Fruit fly (Drosophila melanogaster) whole organism, embryonic: ENCODE results near the gene Syx8.

ENCODE experiments used
- ATbp ChIP-seq: fragments of 200-800 bp; sonication (Bioruptor generic); optimal IDR thresholded peaks from 2 replicates; lab custom pipeline; 2017; ENCODE audit warnings: missing biosample characterization, mild to moderate bottlenecking, missing genetic modification characterization, missing genetic modification reagents
- Antp ChIP-seq: fragments of 200-800 bp; sonication (Bioruptor generic); optimal IDR thresholded peaks from 3 replicates; lab custom pipeline; 2016; ENCODE audit warnings: missing biosample characterization, missing genetic modification characterization
- Atf6 ChIP-seq: fragments of 200-800 bp; sonication (Bioruptor generic); IDR thresholded peaks from 2 replicates; pipeline ENCODE4 v1.3.6; 2022; ENCODE audit warnings: missing biosample characterization, missing genetic modification characterization
- B-H2 ChIP-seq: fragments of 200-800 bp; sonication (Bioruptor generic); optimal IDR thresholded peaks from 2 replicates; lab custom pipeline; 2018; ENCODE audit warnings: missing biosample characterization, mild to moderate bottlenecking, missing genetic modification characterization
- CG10543 ChIP-seq: fragments of 200-800 bp; sonication (Bioruptor generic); optimal IDR thresholded peaks from 3 replicates; lab custom pipeline; 2017; ENCODE audit warnings: missing biosample characterization, mild to moderate bottlenecking, missing genetic modification characterization, moderate library complexity
- CG11560 ChIP-seq: fragments of 200-800 bp; sonication (Bioruptor generic); IDR thresholded peaks from 3 replicates; pipeline ENCODE4 v1.3.6; 2022; ENCODE audit warnings: missing biosample characterization, missing genetic modification characterization
- CG14441 ChIP-seq: fragments of 200-800 bp; sonication (Bioruptor generic); IDR thresholded peaks from 2 replicates; pipeline ENCODE4 v1.3.6; 2022; ENCODE audit warnings: missing biosample characterization, missing genetic modification characterization
- CG1603 ChIP-seq: fragments of 200-800 bp; sonication (Bioruptor generic); optimal IDR thresholded peaks from 2 replicates; lab custom pipeline; 2019; ENCODE audit warnings: missing biosample characterization, mild to moderate bottlenecking, missing genetic modification characterization, moderate library complexity
- CG1647 ChIP-seq: fragments of 200-800 bp; sonication (Bioruptor generic); optimal IDR thresholded peaks from 3 replicates; lab custom pipeline; 2016; ENCODE audit warnings: missing biosample characterization, missing genetic modification characterization
- CG17359 ChIP-seq: fragments of 200-800 bp; sonication (Bioruptor generic); optimal IDR thresholded peaks from 3 replicates; lab custom pipeline; 2018; ENCODE audit warnings: missing biosample characterization, mild to moderate bottlenecking, missing genetic modification characterization, moderate library complexity
- CG17385 ChIP-seq: fragments of 200-800 bp; sonication (Bioruptor generic); optimal IDR thresholded peaks from 3 replicates; lab custom pipeline; 2018; ENCODE audit warnings: missing biosample characterization, mild to moderate bottlenecking, missing genetic modification characterization
- CG18262 ChIP-seq: fragments of 200-800 bp; optimal IDR thresholded peaks from 3 replicates; lab custom pipeline; 2019; ENCODE audit warnings: missing biosample characterization, mild to moderate bottlenecking, missing genetic modification characterization, moderate library complexity
- CG31365 ChIP-seq: fragments of 200-800 bp; sonication (Bioruptor generic); optimal IDR thresholded peaks from 2 replicates; lab custom pipeline; 2018; ENCODE audit warnings: missing biosample characterization, mild to moderate bottlenecking, missing genetic modification characterization
- CG3163 ChIP-seq: fragments of 200-800 bp; sonication (Bioruptor generic); optimal IDR thresholded peaks from 3 replicates; lab custom pipeline; 2016; ENCODE audit warnings: missing biosample characterization, missing genetic modification characterization
- CG3726 ChIP-seq: fragments of 200-800 bp; sonication (Bioruptor generic); IDR thresholded peaks from 3 replicates; pipeline ENCODE4, ENCODE4 v1.3.6; 2022; ENCODE audit warnings: missing biosample characterization, missing genetic modification characterization
- CG3847 ChIP-seq: fragments of 200-800 bp; sonication (Bioruptor generic); IDR thresholded peaks from 2 replicates; pipeline ENCODE4 v1.3.6; 2022; ENCODE audit warnings: missing biosample characterization, missing genetic modification characterization
- CG4360 ChIP-seq: fragments of 200-800 bp; sonication (Bioruptor generic); IDR thresholded peaks from 2 replicates; pipeline ENCODE4 v1.3.6; 2022; ENCODE audit warnings: missing biosample characterization, missing genetic modification characterization
- CG4617 ChIP-seq: fragments of 200-800 bp; sonication (Bioruptor generic); optimal IDR thresholded peaks from 3 replicates; lab custom pipeline; 2016; ENCODE audit warnings: missing biosample characterization, missing genetic modification characterization, borderline replicate concordance
- CG4707 ChIP-seq: fragments of 200-800 bp; sonication (Bioruptor generic); optimal IDR thresholded peaks from 2 replicates; lab custom pipeline; 2018; ENCODE audit warnings: missing biosample characterization, mild to moderate bottlenecking, missing genetic modification characterization, moderate library complexity
- CG7928 ChIP-seq: fragments of 200-800 bp; sonication (Bioruptor generic); optimal IDR thresholded peaks from 2 replicates; lab custom pipeline; 2017; ENCODE audit warnings: missing biosample characterization, mild to moderate bottlenecking, missing genetic modification characterization
- CG7987 ChIP-seq: fragments of 200-800 bp; sonication (Bioruptor generic); optimal IDR thresholded peaks from 2 replicates; lab custom pipeline; 2018; ENCODE audit warnings: missing biosample characterization, mild to moderate bottlenecking, missing genetic modification characterization, moderate library complexity
- CG8388 ChIP-seq: fragments of 200-800 bp; sonication (Bioruptor generic); optimal IDR thresholded peaks from 2 replicates; lab custom pipeline; 2019; ENCODE audit warnings: missing biosample characterization, mild to moderate bottlenecking, missing genetic modification characterization, moderate library complexity
- CG8944 ChIP-seq: fragments of 200-800 bp; sonication (Bioruptor generic); optimal IDR thresholded peaks from 3 replicates; lab custom pipeline; 2016; ENCODE audit warnings: missing biosample characterization, missing genetic modification characterization
- CG9727 ChIP-seq: fragments of 200-800 bp; sonication (Bioruptor generic); optimal IDR thresholded peaks from 3 replicates; lab custom pipeline; 2017; ENCODE audit warnings: missing biosample characterization, mild to moderate bottlenecking, missing genetic modification characterization
- Camta ChIP-seq: fragments of 200-800 bp; sonication (Bioruptor generic); optimal IDR thresholded peaks from 2 replicates; lab custom pipeline; 2016; ENCODE audit warnings: missing biosample characterization, missing genetic modification characterization
- Dbx ChIP-seq: fragments of 200-800 bp; sonication (Bioruptor generic); IDR thresholded peaks from 3 replicates; pipeline ENCODE4 v1.3.6; 2022; ENCODE audit warnings: missing biosample characterization, missing genetic modification characterization
- Dll ChIP-seq: fragments of 200-800 bp; sonication (Bioruptor generic); IDR thresholded peaks from 4 replicates; pipeline ENCODE4 v1.3.6; 2022; ENCODE audit warnings: missing biosample characterization, missing genetic modification characterization; ENCODE audit not compliant: partially characterized antibody
- E2f1 ChIP-seq: fragments of 200-800 bp; sonication (Bioruptor generic); IDR thresholded peaks from 2 replicates; pipeline ENCODE4 v1.3.6; 2022; ENCODE audit warnings: missing biosample characterization, missing genetic modification characterization
- Fer3 ChIP-seq: fragments of 200-800 bp; sonication (Bioruptor generic); optimal IDR thresholded peaks from 2 replicates; lab custom pipeline; 2018; ENCODE audit warnings: missing biosample characterization, mild to moderate bottlenecking, missing genetic modification characterization, moderate library complexity
- NFAT ChIP-seq: fragments of 200-800 bp; sonication (Bioruptor generic); IDR thresholded peaks from 2 replicates; pipeline ENCODE4 v1.3.6; 2022; ENCODE audit warnings: missing biosample characterization, missing genetic modification characterization
- Nf-YC ChIP-seq: fragments of 200-800 bp; optimal IDR thresholded peaks from 3 replicates; lab custom pipeline; 2019; ENCODE audit warnings: missing biosample characterization, mild to moderate bottlenecking, missing genetic modification characterization, moderate library complexity
- Pdp1 ChIP-seq, 2 experiments: fragments of 200-800 bp; sonication (Bioruptor generic); optimal IDR thresholded peaks; 3 replicates each; lab custom pipeline; 2016; ENCODE audit warnings: missing biosample characterization in 2 of 2, missing genetic modification characterization in 2 of 2, mild to moderate bottlenecking in 1 of 2, moderate library complexity in 1 of 2
- Sox102F ChIP-seq: fragments of 200-800 bp; sonication (Bioruptor generic); optimal IDR thresholded peaks from 2 replicates; lab custom pipeline; 2018; ENCODE audit warnings: missing biosample characterization, mild to moderate bottlenecking, missing genetic modification characterization, moderate library complexity
- YL-1 ChIP-seq: fragments of 200-800 bp; sonication (Bioruptor generic); optimal IDR thresholded peaks from 3 replicates; lab custom pipeline; 2017; ENCODE audit warnings: missing biosample characterization, mild to moderate bottlenecking, missing genetic modification characterization
- al ChIP-seq: fragments of 200-800 bp; sonication (Bioruptor generic); IDR thresholded peaks from 2 replicates; pipeline ENCODE4 v1.3.6; 2022; ENCODE audit warnings: missing biosample characterization, missing genetic modification characterization
- ase ChIP-seq: fragments of 200-800 bp; sonication (Bioruptor generic); IDR thresholded peaks from 3 replicates; pipeline ENCODE4 v1.3.6; 2022; ENCODE audit warnings: missing biosample characterization, missing genetic modification characterization
- bowl ChIP-seq: fragments of 200-800 bp; sonication (Bioruptor generic); IDR thresholded peaks from 2 replicates; pipeline ENCODE4 v1.3.6; 2022; ENCODE audit warnings: missing biosample characterization, missing genetic modification characterization
- btn ChIP-seq: fragments of 200-800 bp; sonication (Bioruptor generic); optimal IDR thresholded peaks from 2 replicates; lab custom pipeline; 2016; ENCODE audit warnings: missing biosample characterization, missing genetic modification characterization
- cg ChIP-seq: fragments of 200-800 bp; sonication (Bioruptor generic); optimal IDR thresholded peaks from 3 replicates; lab custom pipeline; 2019; ENCODE audit warnings: missing biosample characterization, mild to moderate bottlenecking, missing genetic modification characterization, moderate library complexity
- chinmo ChIP-seq: fragments of 200-800 bp; sonication (Bioruptor generic); IDR thresholded peaks from 4 replicates; pipeline ENCODE4 v1.3.6; 2022; ENCODE audit warnings: missing biosample characterization, missing genetic modification characterization; ENCODE audit not compliant: partially characterized antibody
- esg ChIP-seq: fragments of 200-800 bp; sonication (Bioruptor generic); conservative IDR thresholded peaks from 2 replicates; pipeline ENCODE4 v1.3.6; 2022; ENCODE audit warnings: missing biosample characterization, missing genetic modification characterization
- gcm2 ChIP-seq: fragments of 200-800 bp; sonication (Bioruptor generic); optimal IDR thresholded peaks from 2 replicates; lab custom pipeline; 2016; ENCODE audit warnings: missing biosample characterization, missing genetic modification characterization
- grau ChIP-seq: fragments of 200-800 bp; optimal IDR thresholded peaks from 3 replicates; lab custom pipeline; 2019; ENCODE audit warnings: missing biosample characterization, mild to moderate bottlenecking, missing genetic modification characterization, moderate library complexity
- gt ChIP-seq: fragments of 200-800 bp; sonication (Bioruptor generic); IDR thresholded peaks from 2 replicates; pipeline ENCODE4 v1.3.6; 2022; ENCODE audit warnings: missing biosample characterization, missing genetic modification characterization
- prd ChIP-seq, 3 experiments: fragments of >200 bp in 2 of 3; fragments of 200-800 bp in 1 of 3; sonication (Bioruptor generic) in 1 of 3; optimal IDR thresholded peaks in 2 of 3; IDR thresholded peaks in 1 of 3; 2 replicates in 2 of 3; 3 replicates in 1 of 3; pipeline versions ENCODE4 v1.3.6 to Lab custom; 2017 to 2022; ENCODE audit warnings: missing biosample characterization in 1 of 3, missing genetic modification characterization in 1 of 3
- pum ChIP-seq: fragments of 200-800 bp; sonication (Bioruptor generic); optimal IDR thresholded peaks from 2 replicates; lab custom pipeline; 2016; ENCODE audit warnings: missing biosample characterization, missing genetic modification characterization
- ranshi ChIP-seq: fragments of 200-800 bp; sonication (Bioruptor generic); IDR thresholded peaks from 2 replicates; pipeline ENCODE4 v1.3.6; 2022; ENCODE audit warnings: missing biosample characterization, missing genetic modification characterization
- sisA ChIP-seq: fragments of 200-800 bp; sonication (Bioruptor generic); IDR thresholded peaks from 2 replicates; pipeline ENCODE4 v1.3.6; 2022; ENCODE audit warnings: missing biosample characterization, missing genetic modification characterization
- ssp ChIP-seq: fragments of 200-800 bp; sonication (Bioruptor generic); IDR thresholded peaks from 2 replicates; pipeline ENCODE4 v1.3.6; 2022; ENCODE audit warnings: missing biosample characterization, missing genetic modification characterization
- tup ChIP-seq: fragments of 200-800 bp; sonication (Bioruptor generic); optimal IDR thresholded peaks from 2 replicates; lab custom pipeline; 2016; ENCODE audit warnings: missing biosample characterization, mild to moderate bottlenecking, missing genetic modification characterization, moderate library complexity

Gene Syx8

DNA sequence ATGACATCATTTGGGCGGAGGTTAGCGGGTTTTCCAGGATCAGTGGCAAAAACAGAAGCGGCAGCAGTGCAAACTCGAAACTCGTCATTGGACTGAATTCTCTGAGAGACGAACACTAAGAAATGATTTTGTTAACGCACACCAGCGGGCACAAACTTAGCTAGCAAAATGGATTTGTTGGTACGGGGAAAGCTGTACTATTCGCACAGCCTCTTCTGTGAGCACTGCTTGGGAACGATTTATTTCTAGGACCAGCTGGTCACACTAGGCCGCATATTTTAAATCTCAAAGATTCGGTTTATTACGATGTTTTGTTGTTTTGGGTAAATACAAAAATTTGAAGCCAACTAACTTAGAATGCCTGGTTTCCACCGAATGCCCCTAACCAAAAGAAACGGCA, 22.3 kb upstream of the Syx8 start, which contains the start of gene CG4098 (continued):
- TF ChIP-seq CG17385 (GFP tag; lab: Kevin White, UChicago) (peak; percentile 34), Dll (GFP tag; lab: Robert Waterston, UW) (0 out of 4 replicates have a peak, but pooled peaks have one; percentile 29), CG18262 (tag; lab: Kevin White, UChicago) (peak; percentile 25), btn (peak; percentile 2), CG3163 (no peak), CG14441 (GFP tag; lab: Robert Waterston, UW) (peak; percentile 69), B-H2 (GFP tag; lab: Kevin White, UChicago) (peak; percentile 40), CG3726 (GFP tag; lab: Robert Waterston, UW) (0 out of 3 replicates have a peak, but pooled peaks have one; percentile 65), YL-1 (GFP tag; lab: Kevin White, UChicago) (peak; percentile 37), CG4360 (GFP tag; lab: Robert Waterston, UW) (no peak), bowl (no peak), CG8944 (GFP tag; lab: Kevin White, UChicago) (peak; percentile 56), Atf6 (peak; percentile 67), CG17359 (tag; lab: Kevin White, UChicago) (peak; percentile 53), CG11560 (no peak), Pdp1 (GFP tag; optimal IDR thresholded peaks at IDR 0.05; lab: Kevin White, UChicago) (peak; percentile 63 to 65), CG31365 (tag; lab: Kevin White, UChicago) (peak; percentile 67), ATbp (GFP tag; lab: Kevin White, UChicago) (peak; percentile 31), ssp (GFP tag; lab: Robert Waterston, UW) (peak; percentile 46), CG1647 (GFP tag; lab: Kevin White, UChicago) (peak; percentile 44), CG9727 (GFP tag; lab: Kevin White, UChicago) (peak; percentile 8), CG3847 (GFP tag; lab: Robert Waterston, UW) (peak; percentile 93), Camta (GFP tag; lab: Kevin White, UChicago) (peak; percentile 48), Dbx (peak; percentile 68; the same call in 2 of the 3 replicates), CG10543 (peak; percentile 27), E2f1 (GFP tag; lab: Robert Waterston, UW) (peak; percentile 52; the same call in 1 of the 2 replicates), tup (GFP tag; lab: Kevin White, UChicago) (no peak), Sox102F (GFP tag; lab: Kevin White, UChicago) (peak; percentile 29), Fer3 (tag; lab: Kevin White, UChicago) (peak; percentile 54), prd (optimal IDR thresholded peaks at IDR 0.05; lab: Kevin White, UChicago) (no peak), prd (GFP tag; IDR thresholded peaks at IDR 0.05; lab: Robert Waterston, UW) (peak; percentile 77), NFAT (GFP tag; lab: Robert Waterston, UW) (peak; percentile 78), ranshi (peak; percentile 56), Nf-YC (tag; lab: Kevin White, UChicago) (peak; percentile 14), gt (no peak), chinmo (GFP tag; lab: Robert Waterston, UW) (no peak), CG4707 (no peak), CG4617 (GFP tag; lab: Kevin White, UChicago) (peak; percentile 71), al (peak; percentile 64), CG7987 (GFP tag; lab: Kevin White, UChicago) (peak; percentile 29), sisA (GFP tag; lab: Robert Waterston, UW) (peak; percentile 65), cg (GFP tag; lab: Kevin White, UChicago) (no peak), ase (peak; percentile 53; the same call in 2 of the 3 replicates), pum (peak; percentile 60), esg (peak; percentile 32; the same call in 1 of the 2 replicates), gcm2 (GFP tag; lab: Kevin White, UChicago) (peak; percentile 29), CG8388 (no peak), Antp (GFP tag; lab: Kevin White, UChicago) (peak; percentile 83), CG1603 (tag; lab: Kevin White, UChicago) (peak; percentile 75), CG7928 (GFP tag; lab: Kevin White, UChicago) (peak; percentile 35), grau (tag; lab: Kevin White, UChicago) (peak; percentile 59)
